Worm (Caenorhabditis elegans) whole organism, late embryonic: ENCODE results near the gene srh-128.
"Not testable (repeated sequence)": the region's sequence is repeated elsewhere in the genome, so short reads cannot be mapped to it uniquely, and the experiment has no call there.

Experiments
- ama-1 ChIP-seq: fragments of 150-350 bp; optimal IDR thresholded peaks from 2 replicates; lab custom pipeline; 2014
- elt-4 ChIP-seq: sonication (generic microtip); optimal IDR thresholded peaks from 2 replicates; lab custom pipeline; 2016; ENCODE audit warnings: missing genetic modification characterization, missing compliant biosample characterization
- nfya-1 ChIP-seq: sonication (generic microtip); optimal IDR thresholded peaks from 2 replicates; lab custom pipeline; 2017; ENCODE audit warnings: missing genetic modification characterization, mild to moderate bottlenecking, missing compliant biosample characterization, antibody characterized with exemption, moderate library complexity
- pha-4 ChIP-seq: fragments of 150-350 bp; optimal IDR thresholded peaks from 2 replicates; lab custom pipeline; 2018; ENCODE audit warnings: missing biosample characterization, missing genetic modification reagents, missing genetic modification characterization
- tbx-2 ChIP-seq: sonication (generic microtip); optimal IDR thresholded peaks from 2 replicates; lab custom pipeline; 2016; ENCODE audit warnings: missing genetic modification characterization, missing compliant biosample characterization

DNA sequence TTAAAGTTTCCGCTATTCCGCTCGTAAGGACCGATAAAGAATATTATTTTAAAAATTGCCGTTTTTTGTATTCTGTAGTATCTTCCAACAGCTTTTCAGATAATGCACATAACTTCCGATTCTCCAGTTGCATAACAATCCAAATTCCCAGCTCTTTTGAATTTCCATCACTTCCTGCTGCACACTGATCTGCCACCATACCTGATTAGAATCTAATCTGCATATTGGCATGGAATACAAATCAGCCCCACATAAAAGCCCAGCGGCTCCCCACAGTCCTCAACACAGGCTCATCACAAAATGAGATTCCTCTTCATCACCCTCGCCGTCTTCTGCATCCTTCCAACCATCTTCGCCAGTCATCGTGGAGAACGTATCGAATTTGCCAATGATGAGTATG is 16.5 kb downstream of the srh-128 start, which contains the start of gene nspf-2:
- TF ChIP-seq nfya-1; tbx-2 (tag; lab: Kevin White, UChicago); pha-4 (tag; lab: Kevin White, UChicago); ama-1; elt-4 (tag; lab: Kevin White, UChicago): not testable (repeated sequence)
